Fruit fly (Drosophila melanogaster): Measurements from ENCODE around the gene qua.

DNA sequence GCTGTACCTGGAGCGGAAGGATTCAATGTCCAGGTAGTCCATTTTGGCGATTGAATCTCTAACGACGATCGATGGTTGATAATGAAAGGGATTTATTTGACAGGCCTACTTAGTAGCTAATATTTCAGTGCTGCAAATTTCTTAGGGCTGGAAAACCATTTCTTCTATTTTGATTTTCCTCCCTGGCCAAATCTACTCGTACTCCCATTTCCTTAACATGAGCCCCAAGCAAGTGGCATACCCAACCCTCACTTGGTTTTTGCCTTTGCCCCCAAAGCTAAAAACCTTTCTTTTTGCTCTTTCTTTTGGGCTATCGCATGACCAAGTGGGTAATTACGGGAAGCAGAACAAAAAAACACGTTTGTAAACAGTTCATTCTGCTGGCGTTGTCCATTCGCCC, 1.7 kb upstream of the qua start, which contains the start of gene CG15142:
- no peak for TF ChIP-seq Blimp-1 (GFP tag; optimal IDR thresholded peaks at IDR 0.05)
- no peak for TF ChIP-seq ss (GFP tag; optimal IDR thresholded peaks at IDR 0.05)
- no peak for TF ChIP-seq CG11902 (GFP tag; optimal IDR thresholded peaks at IDR 0.05)
- TF ChIP-seq CG3919 (GFP tag; optimal IDR thresholded peaks at IDR 0.05), result no peak
- no peak for TF ChIP-seq Lpt (GFP tag; optimal IDR thresholded peaks at IDR 0.05)
- no peak for TF ChIP-seq Sox15 (GFP tag; optimal IDR thresholded peaks at IDR 0.05)
- no peak for TF ChIP-seq CG9139 (GFP tag; optimal IDR thresholded peaks at IDR 0.05)
- TF ChIP-seq CG8319 (GFP tag; optimal IDR thresholded peaks at IDR 0.05), result no peak
- TF ChIP-seq spab (GFP tag; optimal IDR thresholded peaks at IDR 0.05), result no peak
- TF ChIP-seq CG6854 (GFP tag; optimal IDR thresholded peaks at IDR 0.05), result no peak

All from whole organism, prepupa.